Worm (Caenorhabditis elegans) whole organism, young adult: ENCODE data around the gene smap-1.
A peak's percentile ranks its signal among the peaks of the same experiment; 100 is the strongest.

Experiments
- C06A6.2 ChIP-seq: fragments of 200-800 bp; sonication (Bioruptor generic); conservative IDR thresholded peaks from 2 replicates; pipeline ENCODE4 v1.3.6; 2022; ENCODE audit warnings: missing genetic modification characterization, missing compliant biosample characterization
- D2030.7 ChIP-seq: fragments of 200-800 bp; sonication (Bioruptor generic); IDR thresholded peaks from 2 replicates; pipeline ENCODE4 v1.3.6; 2022; ENCODE audit warnings: missing genetic modification reagents, missing genetic modification characterization, missing compliant biosample characterization
- F39B2.1 ChIP-seq: fragments of 200-800 bp; sonication (Bioruptor generic); IDR thresholded peaks from 2 replicates; pipeline ENCODE4 v1.3.6; 2022; ENCODE audit warnings: missing genetic modification reagents, missing genetic modification characterization, missing compliant biosample characterization
- F57A8.1 ChIP-seq: fragments of 200-800 bp; sonication (Bioruptor generic); optimal IDR thresholded peaks from 2 replicates; lab custom pipeline; 2018; ENCODE audit warnings: mild to moderate bottlenecking, missing genetic modification characterization, moderate library complexity, missing compliant biosample characterization
- F57C9.4 ChIP-seq: sonication (generic microtip); optimal IDR thresholded peaks from 2 replicates; lab custom pipeline; 2017; ENCODE audit warnings: mild to moderate bottlenecking, missing genetic modification characterization, missing compliant biosample characterization
- T07F8.4 ChIP-seq: sonication (generic microtip); optimal IDR thresholded peaks from 2 replicates; lab custom pipeline; 2016; ENCODE audit warnings: mild to moderate bottlenecking, missing genetic modification characterization, moderate library complexity, missing compliant biosample characterization
- T26A5.8 ChIP-seq: sonication (generic microtip); optimal IDR thresholded peaks from 2 replicates; lab custom pipeline; 2016; ENCODE audit warnings: missing genetic modification characterization, missing compliant biosample characterization
- Y56A3A.18 ChIP-seq: fragments of 200-800 bp; sonication (Bioruptor generic); IDR thresholded peaks from 2 replicates; pipeline ENCODE4 v1.3.6; 2022; ENCODE audit warnings: missing genetic modification reagents, missing genetic modification characterization, missing compliant biosample characterization
- Y67H2A.10 ChIP-seq: fragments of 200-800 bp; sonication (Bioruptor generic); conservative IDR thresholded peaks from 2 replicates; pipeline ENCODE4 v1.3.6; 2022; ENCODE audit warnings: missing genetic modification reagents, missing genetic modification characterization, missing compliant biosample characterization
- ZK185.1 ChIP-seq: sonication (generic microtip); optimal IDR thresholded peaks from 2 replicates; lab custom pipeline; 2016; ENCODE audit warnings: mild to moderate bottlenecking, missing genetic modification characterization, missing compliant biosample characterization; ENCODE audit not compliant: poor library complexity, severe bottlenecking
- aptf-2 ChIP-seq: fragments of 200-800 bp; sonication (Bioruptor generic); conservative IDR thresholded peaks from 2 replicates; pipeline ENCODE4 v1.3.6; 2022; ENCODE audit warnings: missing genetic modification reagents, missing genetic modification characterization, missing compliant biosample characterization
- athp-1 ChIP-seq: sonication (generic microtip); optimal IDR thresholded peaks from 2 replicates; lab custom pipeline; 2017; ENCODE audit warnings: mild to moderate bottlenecking, missing genetic modification characterization, missing compliant biosample characterization
- attf-5 ChIP-seq: fragments of 200-800 bp; sonication (Bioruptor generic); optimal IDR thresholded peaks from 2 replicates; lab custom pipeline; 2018; ENCODE audit warnings: mild to moderate bottlenecking, missing genetic modification characterization, missing compliant biosample characterization
- bed-1 ChIP-seq: fragments of 200-800 bp; sonication (Bioruptor generic); IDR thresholded peaks from 2 replicates; pipeline ENCODE4 v1.3.6; 2022; ENCODE audit warnings: missing genetic modification reagents, missing genetic modification characterization, missing compliant biosample characterization
- cebp-1 ChIP-seq, 2 experiments: fragments of 200-800 bp in 1 of 2; sonication (Bioruptor generic) in 1 of 2; sonication (generic microtip) in 1 of 2; IDR thresholded peaks in 1 of 2; optimal IDR thresholded peaks in 1 of 2; 2 replicates each; pipeline versions ENCODE4 v1.3.6 to Lab custom; 2017 to 2022; ENCODE audit warnings: missing compliant biosample characterization in 2 of 2, missing genetic modification characterization in 2 of 2, mild to moderate bottlenecking in 1 of 2, missing genetic modification reagents in 1 of 2, moderate library complexity in 1 of 2
- ceh-27 ChIP-seq: fragments of 200-800 bp; sonication (Bioruptor generic); optimal IDR thresholded peaks from 2 replicates; lab custom pipeline; 2018; ENCODE audit warnings: mild to moderate bottlenecking, missing genetic modification characterization, moderate library complexity, missing compliant biosample characterization
- ceh-58 ChIP-seq: fragments of 200-800 bp; sonication (Bioruptor generic); IDR thresholded peaks from 2 replicates; pipeline ENCODE4 v1.3.6; 2022; ENCODE audit warnings: missing genetic modification characterization, missing compliant biosample characterization
- ceh-91 ChIP-seq: fragments of 200-800 bp; sonication (Bioruptor generic); IDR thresholded peaks from 2 replicates; pipeline ENCODE4 v1.3.6; 2022; ENCODE audit warnings: missing genetic modification reagents, missing genetic modification characterization, missing compliant biosample characterization
- dpff-1 ChIP-seq: sonication (generic microtip); optimal IDR thresholded peaks from 2 replicates; lab custom pipeline; 2017; ENCODE audit warnings: mild to moderate bottlenecking, missing genetic modification characterization, missing compliant biosample characterization
- dpl-1 ChIP-seq: fragments of 150-350 bp; optimal IDR thresholded peaks from 2 replicates; lab custom pipeline; 2014; ENCODE audit warnings: missing biosample characterization, missing genetic modification reagents, missing genetic modification characterization
- egl-18 ChIP-seq: fragments of 200-800 bp; sonication (Bioruptor generic); IDR thresholded peaks from 2 replicates; pipeline ENCODE4 v1.3.6; 2022; ENCODE audit warnings: missing genetic modification reagents, missing genetic modification characterization, missing compliant biosample characterization
- egrh-3 ChIP-seq: fragments of 200-800 bp; sonication (Bioruptor generic); IDR thresholded peaks from 2 replicates; pipeline ENCODE4 v1.3.6; 2022; ENCODE audit warnings: missing genetic modification reagents, missing genetic modification characterization, missing compliant biosample characterization
- hlh-12 ChIP-seq: sonication (generic microtip); optimal IDR thresholded peaks from 2 replicates; lab custom pipeline; 2016; ENCODE audit warnings: missing genetic modification characterization, missing compliant biosample characterization
- hlh-26 ChIP-seq: fragments of 200-800 bp; sonication (Bioruptor generic); conservative IDR thresholded peaks from 2 replicates; pipeline ENCODE4 v1.3.6; 2022; ENCODE audit warnings: missing genetic modification reagents, missing genetic modification characterization, missing compliant biosample characterization
- hrde-1 ChIP-seq: sonication (generic microtip); optimal IDR thresholded peaks from 2 replicates; lab custom pipeline; 2016; ENCODE audit warnings: missing genetic modification characterization, mild to moderate bottlenecking, missing compliant biosample characterization, moderate library complexity, missing genotype, missing genetic modification reagents, borderline replicate concordance
- lag-1 ChIP-seq: fragments of 200-800 bp; sonication (Bioruptor generic); IDR thresholded peaks from 2 replicates; pipeline ENCODE4 v1.3.6; 2022; ENCODE audit warnings: missing genetic modification reagents, missing genetic modification characterization, missing compliant biosample characterization
- let-526 ChIP-seq: fragments of 200-800 bp; sonication (Bioruptor generic); IDR thresholded peaks from 2 replicates; pipeline ENCODE4 v1.3.6; 2022; ENCODE audit warnings: missing genetic modification reagents, missing genetic modification characterization, missing compliant biosample characterization
- let-607 ChIP-seq, 2 experiments: fragments of 200-800 bp in 1 of 2; sonication (Bioruptor generic) in 1 of 2; sonication (generic microtip) in 1 of 2; optimal IDR thresholded peaks; 2 replicates each; lab custom pipeline; 2016 to 2018; ENCODE audit warnings: mild to moderate bottlenecking in 2 of 2, missing compliant biosample characterization in 2 of 2, missing genetic modification characterization in 2 of 2, moderate library complexity in 2 of 2, missing genotype in 1 of 2
- lin-40 ChIP-seq: sonication (generic microtip); optimal IDR thresholded peaks from 2 replicates; lab custom pipeline; 2016; ENCODE audit warnings: missing genetic modification characterization, mild to moderate bottlenecking, missing compliant biosample characterization, missing genotype, missing genetic modification reagents
- madf-6 ChIP-seq: fragments of 200-800 bp; sonication (Bioruptor generic); IDR thresholded peaks from 2 replicates; pipeline ENCODE4 v1.3.6; 2022; ENCODE audit warnings: missing genetic modification reagents, missing genetic modification characterization, missing compliant biosample characterization
- nfya-1 ChIP-seq: sonication (generic microtip); optimal IDR thresholded peaks from 2 replicates; lab custom pipeline; 2017; ENCODE audit warnings: antibody characterized with exemption, missing compliant biosample characterization, missing genetic modification characterization, borderline replicate concordance; ENCODE audit not compliant: insufficient read depth
- nfyb-1 ChIP-seq: fragments of 200-800 bp; sonication (Bioruptor generic); IDR thresholded peaks from 2 replicates; pipeline ENCODE4 v1.3.6; 2022; ENCODE audit warnings: missing genetic modification reagents, missing genetic modification characterization, missing compliant biosample characterization
- nhr-120 ChIP-seq: fragments of 200-800 bp; sonication (Bioruptor generic); IDR thresholded peaks from 2 replicates; pipeline ENCODE4 v1.3.6; 2022; ENCODE audit warnings: missing genetic modification characterization, missing compliant biosample characterization
- nhr-179 ChIP-seq: sonication (generic microtip); optimal IDR thresholded peaks from 2 replicates; lab custom pipeline; 2016; ENCODE audit warnings: mild to moderate bottlenecking, missing genetic modification characterization, missing compliant biosample characterization
- nhr-27 ChIP-seq: fragments of 200-800 bp; sonication (Bioruptor generic); optimal IDR thresholded peaks from 2 replicates; lab custom pipeline; 2018; ENCODE audit warnings: mild to moderate bottlenecking, missing genetic modification characterization, moderate library complexity, missing compliant biosample characterization
- nhr-80 ChIP-seq: sonication (generic microtip); optimal IDR thresholded peaks from 2 replicates; lab custom pipeline; 2016; ENCODE audit warnings: missing genetic modification characterization, missing compliant biosample characterization
- pha-4 ChIP-seq: fragments of 150-350 bp; sonication (generic microtip); optimal IDR thresholded peaks from 2 replicates; lab custom pipeline; 2014; ENCODE audit warnings: missing biosample characterization, missing genetic modification reagents, missing genetic modification characterization
- rpc-1 ChIP-seq, 2 experiments: fragments of 150-350 bp in 1 of 2; sonication (generic microtip) in 1 of 2; optimal IDR thresholded peaks; 2 replicates each; lab custom pipeline; 2014 to 2018; ENCODE audit warnings: missing biosample characterization in 1 of 2, missing genetic modification characterization in 1 of 2, missing genetic modification reagents in 1 of 2, missing genotype in 1 of 2
- sdz-38 ChIP-seq: sonication (generic microtip); optimal IDR thresholded peaks from 2 replicates; lab custom pipeline; 2016; ENCODE audit warnings: missing genotype, missing genetic modification characterization, missing compliant biosample characterization
- sea-2 ChIP-seq: fragments of 200-800 bp; sonication (Bioruptor generic); IDR thresholded peaks from 2 replicates; pipeline ENCODE4 v1.3.6; 2022; ENCODE audit warnings: missing genetic modification characterization, missing compliant biosample characterization
- snpc-1.1 ChIP-seq: sonication (generic microtip); optimal IDR thresholded peaks from 2 replicates; lab custom pipeline; 2017; ENCODE audit warnings: missing genetic modification characterization, mild to moderate bottlenecking, missing compliant biosample characterization, antibody characterized with exemption, moderate library complexity, missing genotype, missing genetic modification reagents; ENCODE audit not compliant: insufficient read depth
- snpc-3.4 ChIP-seq: sonication (generic microtip); optimal IDR thresholded peaks from 2 replicates; lab custom pipeline; 2017; ENCODE audit warnings: missing genetic modification characterization, mild to moderate bottlenecking, missing compliant biosample characterization, antibody characterized with exemption, moderate library complexity, missing genotype, missing genetic modification reagents
- tbx-9 ChIP-seq: sonication (generic microtip); optimal IDR thresholded peaks from 2 replicates; lab custom pipeline; 2016; ENCODE audit warnings: borderline replicate concordance, missing genetic modification characterization, inconsistent platforms, missing compliant biosample characterization
- ztf-18 ChIP-seq: sonication (generic microtip); optimal IDR thresholded peaks from 2 replicates; lab custom pipeline; 2016; ENCODE audit warnings: missing genotype, mild to moderate bottlenecking, missing genetic modification characterization, missing compliant biosample characterization
- ztf-25 ChIP-seq: fragments of 200-800 bp; sonication (Bioruptor generic); IDR thresholded peaks from 2 replicates; pipeline ENCODE4 v1.3.6; 2022; ENCODE audit warnings: missing genetic modification reagents, missing genetic modification characterization, missing compliant biosample characterization
- ztf-28 ChIP-seq: fragments of 200-800 bp; sonication (Bioruptor generic); IDR thresholded peaks from 2 replicates; pipeline ENCODE4 v1.3.6; 2022; ENCODE audit warnings: missing genetic modification reagents, missing genetic modification characterization, missing compliant biosample characterization
- ztf-3 ChIP-seq: fragments of 200-800 bp; sonication (Bioruptor generic); optimal IDR thresholded peaks from 2 replicates; lab custom pipeline; 2018; ENCODE audit warnings: mild to moderate bottlenecking, missing genetic modification characterization, missing compliant biosample characterization

Gene smap-1

DNA sequence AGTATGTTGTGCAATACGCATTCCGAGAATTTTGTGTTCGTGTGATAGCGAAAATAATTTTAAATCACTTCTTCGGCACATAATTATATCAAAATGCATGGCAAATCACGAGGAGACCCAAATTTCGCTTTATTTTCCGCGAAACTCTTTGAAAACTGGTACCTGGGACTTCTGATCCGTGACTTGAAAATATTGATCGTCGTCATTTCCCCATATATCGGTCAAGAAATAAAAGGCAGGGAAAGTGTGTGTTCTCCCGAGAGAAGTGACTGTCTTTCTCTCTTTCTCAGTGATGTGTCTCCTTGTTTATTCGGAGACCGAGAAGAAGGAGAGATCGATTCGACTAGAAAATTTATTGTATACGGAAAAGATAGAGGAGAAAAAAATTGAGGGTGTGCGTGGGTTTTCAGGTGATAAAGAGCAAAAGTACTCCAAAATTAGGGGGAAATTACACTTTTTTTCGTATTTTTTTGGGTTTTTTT, 28.4 kb downstream of the smap-1 start, which contains the start of gene W09D10.5 (continued):
- TF ChIP-seq ztf-18 (tag; lab: Kevin White, UChicago), result peak; percentile 16
- TF ChIP-seq bed-1 (GFP tag; lab: Robert Waterston, UW), result no peak
- TF ChIP-seq attf-5 (GFP tag; lab: Kevin White, UChicago), result no peak
- no peak for TF ChIP-seq D2030.7 (GFP tag; lab: Robert Waterston, UW)
- peak; percentile 18 for TF ChIP-seq F57C9.4 (tag; lab: Kevin White, UChicago)
- no peak for TF ChIP-seq hlh-26 (GFP tag; lab: Robert Waterston, UW)
- no peak for TF ChIP-seq egrh-3
- TF ChIP-seq Y67H2A.10 (GFP tag; lab: Robert Waterston, UW), result 0 out of 2 replicates have a peak, but pooled peaks have one; percentile 27
- peak; percentile 60 for TF ChIP-seq lin-40
- no peak for TF ChIP-seq egl-18 (GFP tag; lab: Robert Waterston, UW)
- TF ChIP-seq aptf-2 (GFP tag; lab: Robert Waterston, UW), result no peak
- TF ChIP-seq nfya-1 (tag; lab: Kevin White, UChicago), result no peak
- TF ChIP-seq lag-1 (GFP tag; lab: Robert Waterston, UW), result no peak
- TF ChIP-seq hlh-12 (tag; lab: Kevin White, UChicago), result no peak
- no peak for TF ChIP-seq ztf-3 (GFP tag; lab: Kevin White, UChicago)
- TF ChIP-seq dpl-1 (GFP tag; lab: Kevin White, UChicago), result no peak
- no peak for TF ChIP-seq ceh-27 (GFP tag; lab: Kevin White, UChicago)
- no peak for TF ChIP-seq dpff-1 (tag; lab: Kevin White, UChicago)
- TF ChIP-seq snpc-1.1, result no peak
- TF ChIP-seq nfyb-1 (GFP tag; lab: Robert Waterston, UW), result peak; percentile 68; the same call in 1 of the 2 replicates
- TF ChIP-seq ceh-91 (GFP tag; lab: Robert Waterston, UW), result no peak
- TF ChIP-seq F39B2.1 (GFP tag; lab: Robert Waterston, UW), result no peak
- TF ChIP-seq rpc-1 (optimal IDR thresholded peaks at IDR 0.05; lab: Kevin White, UChicago), result no peak
- TF ChIP-seq rpc-1 (tag; optimal IDR thresholded peaks at IDR 0.05; lab: Kevin White, UChicago), result no peak
- no peak for TF ChIP-seq let-607 (tag; optimal IDR thresholded peaks at IDR 0.05; lab: Kevin White, UChicago)
- TF ChIP-seq nhr-80 (tag; lab: Kevin White, UChicago), result peak; percentile 64
- TF ChIP-seq snpc-3.4 (tag; lab: Kevin White, UChicago), result no peak
- TF ChIP-seq ztf-28 (GFP tag; lab: Robert Waterston, UW), result no peak
- TF ChIP-seq T07F8.4 (tag; lab: Kevin White, UChicago), result no peak
- no peak for TF ChIP-seq nhr-27 (tag; lab: Kevin White, UChicago)
- peak; percentile 27 for TF ChIP-seq ZK185.1 (tag; lab: Kevin White, UChicago)
- no peak for TF ChIP-seq ceh-58
- no peak for TF ChIP-seq T26A5.8
- peak; percentile 43; the same call in 1 of the 2 replicates for TF ChIP-seq cebp-1 (GFP tag; IDR thresholded peaks at IDR 0.05; lab: Robert Waterston, UW)
- TF ChIP-seq cebp-1 (tag; optimal IDR thresholded peaks at IDR 0.05; lab: Kevin White, UChicago), result peak; percentile 77
- TF ChIP-seq hrde-1 (tag; lab: Kevin White, UChicago), result no peak
- no peak for TF ChIP-seq F57A8.1 (GFP tag; lab: Kevin White, UChicago)
- TF ChIP-seq nhr-120 (GFP tag; lab: Robert Waterston, UW), result 0 out of 2 replicates have a peak, but pooled peaks have one; percentile 8
- TF ChIP-seq let-526 (GFP tag; lab: Robert Waterston, UW), result no peak
- peak; percentile 53 for TF ChIP-seq athp-1 (tag; lab: Kevin White, UChicago)
- TF ChIP-seq ztf-25, result no peak
- no peak for TF ChIP-seq sdz-38
- no peak for TF ChIP-seq sea-2 (GFP tag; lab: Robert Waterston, UW)
- no peak; the same call in 1 of the 2 replicates for TF ChIP-seq C06A6.2 (GFP tag; lab: Robert Waterston, UW)
- TF ChIP-seq tbx-9 (tag; lab: Kevin White, UChicago), result no peak
- no peak for TF ChIP-seq nhr-179
- peak; percentile 63 for TF ChIP-seq pha-4 (tag; lab: Kevin White, UChicago)
- peak; percentile 63; the same call in 1 of the 2 replicates for TF ChIP-seq Y56A3A.18
- TF ChIP-seq madf-6 (GFP tag; lab: Robert Waterston, UW), result peak; percentile 30; the same call in 1 of the 2 replicates
